Worm (Caenorhabditis elegans): ENCODE data around the gene spig-1.

DNA sequence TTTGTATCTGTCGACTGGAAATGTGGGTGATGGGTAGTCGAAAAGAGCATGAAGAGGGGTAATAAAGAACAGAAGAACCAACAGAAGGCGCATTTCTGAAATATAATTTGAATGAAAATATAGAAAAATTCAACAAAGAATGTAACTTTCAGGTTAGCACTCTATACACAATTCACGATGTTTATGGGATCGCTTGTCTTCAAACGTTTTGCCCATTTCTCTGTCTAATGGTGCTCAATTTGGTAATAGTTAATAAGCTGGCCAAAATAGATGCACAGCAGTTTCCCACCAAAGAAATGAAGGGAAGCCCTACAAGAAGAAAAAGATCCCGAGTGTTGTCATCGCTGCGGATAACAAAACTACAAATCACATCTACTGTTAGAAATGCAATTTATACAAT lies 4.0 kb upstream of the spig-1 start, which contains the start of gene F20A1.8:
- TF ChIP-seq syd-9 (tag; optimal IDR thresholded peaks at IDR 0.05) = no peak
- TF ChIP-seq fax-1 (tag; optimal IDR thresholded peaks at IDR 0.05) = no peak
- no peak for TF ChIP-seq ztf-16 (tag; optimal IDR thresholded peaks at IDR 0.05)
- no peak for TF ChIP-seq sox-4 (tag; optimal IDR thresholded peaks at IDR 0.05)
- TF ChIP-seq nhr-11 (tag; optimal IDR thresholded peaks at IDR 0.05) = no peak
- no peak for TF ChIP-seq pag-3 (tag; optimal IDR thresholded peaks at IDR 0.05; ENCODE audit: borderline replicate concordance)
- TF ChIP-seq ceh-9 (tag; optimal IDR thresholded peaks at IDR 0.05) = no peak
- no peak for TF ChIP-seq mec-3 (tag; optimal IDR thresholded peaks at IDR 0.05; ENCODE audit: borderline replicate concordance)
- no peak for TF ChIP-seq K02D7.2 (tag; optimal IDR thresholded peaks at IDR 0.05)

Data from whole organism, late embryonic.